Fruit fly (Drosophila melanogaster) S2 (cell line): Measurements from ENCODE around the gene CG31431.

Source experiments
- CG8478 ChIP-seq: fragments of >200 bp; optimal IDR thresholded peaks from 2 replicates; lab custom pipeline; 2018
- CTCF ChIP-seq, 2 experiments: fragments of >200 bp; optimal IDR thresholded peaks; 2 replicates each; lab custom pipeline; 2018

- no peak for TF ChIP-seq CTCF (optimal IDR thresholded peaks at IDR 0.05; lab: Kevin White, UChicago)
- TF ChIP-seq CG8478 (lab: Kevin White, UChicago): no peak
Measured at dm6 chr3R:21855469-21855826, 15.0 kb upstream of the CG31431 start.
